Fruit fly (Drosophila melanogaster): Measurements from ENCODE around the gene Klp67A.

- TF ChIP-seq CG8478 (optimal IDR thresholded peaks at IDR 0.05) (no peak), psq (optimal IDR thresholded peaks at IDR 0.05) (no peak)
Measured at dm6 chr3L:9384445-9385079, 17.7 kb upstream of the Klp67A start.

Data from whole organism.